Fruit fly (Drosophila melanogaster) whole organism, prepupa: ENCODE results near the gene CG15554.
A peak's percentile ranks its signal among the peaks of the same experiment; 100 is the strongest.

Experiments
- Blimp-1 ChIP-seq: fragments of 200-800 bp; sonication (Bioruptor generic); optimal IDR thresholded peaks from 3 replicates; lab custom pipeline; 2017; ENCODE audit warnings: missing biosample characterization, missing genetic modification characterization, mild to moderate bottlenecking, moderate library complexity, missing genetic modification reagents
- CG10631 ChIP-seq: fragments of 200-800 bp; sonication (Bioruptor generic); optimal IDR thresholded peaks from 2 replicates; lab custom pipeline; 2016; ENCODE audit warnings: missing biosample characterization, missing genetic modification characterization
- CG10669 ChIP-seq: fragments of 200-800 bp; sonication (Bioruptor generic); optimal IDR thresholded peaks from 3 replicates; lab custom pipeline; 2018; ENCODE audit warnings: missing biosample characterization, mild to moderate bottlenecking, missing genetic modification characterization, moderate library complexity
- CG11294 ChIP-seq: fragments of 200-800 bp; sonication (Bioruptor generic); IDR thresholded peaks from 2 replicates; pipeline ENCODE4 v1.3.6; 2022; ENCODE audit warnings: missing biosample characterization, missing genetic modification characterization
- CG11762 ChIP-seq: fragments of 200-800 bp; sonication (Bioruptor generic); optimal IDR thresholded peaks from 3 replicates; lab custom pipeline; 2016; ENCODE audit warnings: missing biosample characterization, missing genetic modification characterization; ENCODE audit not compliant: insufficient read depth
- CG1621 ChIP-seq: fragments of 200-800 bp; sonication (Bioruptor generic); optimal IDR thresholded peaks from 3 replicates; lab custom pipeline; 2018; ENCODE audit warnings: missing biosample characterization, mild to moderate bottlenecking, missing genetic modification characterization
- CG16779 ChIP-seq: fragments of 200-800 bp; sonication (Bioruptor generic); optimal IDR thresholded peaks from 3 replicates; lab custom pipeline; 2017; ENCODE audit warnings: missing biosample characterization, mild to moderate bottlenecking, missing genetic modification characterization
- CG3032 ChIP-seq: fragments of 200-800 bp; optimal IDR thresholded peaks from 2 replicates; lab custom pipeline; 2019; ENCODE audit warnings: missing biosample characterization, mild to moderate bottlenecking, missing genetic modification characterization, moderate library complexity
- CG32006 ChIP-seq: fragments of 200-800 bp; sonication (Bioruptor generic); optimal IDR thresholded peaks from 3 replicates; lab custom pipeline; 2017; ENCODE audit warnings: missing biosample characterization, mild to moderate bottlenecking, missing genetic modification characterization
- CG34406 ChIP-seq: fragments of 200-800 bp; sonication (Bioruptor generic); optimal IDR thresholded peaks from 3 replicates; lab custom pipeline; 2016; ENCODE audit warnings: missing biosample characterization, missing genetic modification characterization
- CG3919 ChIP-seq: fragments of 200-800 bp; sonication (Bioruptor generic); optimal IDR thresholded peaks from 3 replicates; lab custom pipeline; 2016; ENCODE audit warnings: missing biosample characterization, missing genetic modification characterization
- CG4318 ChIP-seq: fragments of 200-800 bp; sonication (Bioruptor generic); optimal IDR thresholded peaks from 3 replicates; lab custom pipeline; 2017; ENCODE audit warnings: missing biosample characterization, mild to moderate bottlenecking, missing genetic modification characterization
- CG6163 ChIP-seq: fragments of 200-800 bp; sonication (Bioruptor generic); IDR thresholded peaks from 3 replicates; pipeline ENCODE4 v1.3.6; 2022; ENCODE audit warnings: missing biosample characterization, missing genetic modification characterization
- CG6792 ChIP-seq: fragments of 200-800 bp; sonication (Bioruptor generic); optimal IDR thresholded peaks from 3 replicates; lab custom pipeline; 2016; ENCODE audit warnings: missing biosample characterization, missing genetic modification characterization
- CG6808 ChIP-seq: fragments of 200-800 bp; sonication (Bioruptor generic); optimal IDR thresholded peaks from 3 replicates; lab custom pipeline; 2017; ENCODE audit warnings: missing biosample characterization, missing genetic modification characterization, mild to moderate bottlenecking, moderate library complexity, missing genetic modification reagents
- CG6854 ChIP-seq: fragments of 200-800 bp; sonication (Bioruptor generic); optimal IDR thresholded peaks from 2 replicates; lab custom pipeline; 2017; ENCODE audit warnings: missing biosample characterization, mild to moderate bottlenecking, missing genetic modification characterization
- CG7368 ChIP-seq: fragments of 200-800 bp; sonication (Bioruptor generic); optimal IDR thresholded peaks from 3 replicates; lab custom pipeline; 2016; ENCODE audit warnings: missing biosample characterization, missing genetic modification characterization
- CG8119 ChIP-seq: fragments of 200-800 bp; sonication (Bioruptor generic); IDR thresholded peaks from 3 replicates; pipeline ENCODE4 v1.3.6; 2022; ENCODE audit warnings: missing biosample characterization, missing genetic modification characterization
- CG9139 ChIP-seq: fragments of 200-800 bp; sonication (Bioruptor generic); optimal IDR thresholded peaks from 3 replicates; lab custom pipeline; 2017; ENCODE audit warnings: missing biosample characterization, mild to moderate bottlenecking, missing genetic modification characterization
- Eip93F ChIP-seq: fragments of 200-800 bp; sonication (Bioruptor generic); optimal IDR thresholded peaks from 2 replicates; lab custom pipeline; 2016; ENCODE audit warnings: missing biosample characterization, mild to moderate bottlenecking, missing genetic modification characterization
- Ets21C ChIP-seq: fragments of 200-800 bp; sonication (Bioruptor generic); optimal IDR thresholded peaks from 3 replicates; lab custom pipeline; 2016; ENCODE audit warnings: missing biosample characterization, missing genetic modification characterization
- Gug ChIP-seq: fragments of 200-800 bp; sonication (Bioruptor generic); IDR thresholded peaks from 2 replicates; pipeline ENCODE4 v1.3.6; 2022; ENCODE audit warnings: missing biosample characterization, missing genetic modification characterization
- Hr38 ChIP-seq: sonication (Bioruptor generic); optimal IDR thresholded peaks from 2 replicates; lab custom pipeline; 2016; ENCODE audit warnings: missing biosample characterization, missing genetic modification characterization
- Hr39 ChIP-seq: fragments of 200-800 bp; sonication (Bioruptor generic); optimal IDR thresholded peaks from 2 replicates; lab custom pipeline; 2016; ENCODE audit warnings: missing biosample characterization, missing genetic modification characterization
- Hr4 ChIP-seq: fragments of 200-800 bp; sonication (Bioruptor generic); optimal IDR thresholded peaks from 3 replicates; lab custom pipeline; 2016; ENCODE audit warnings: missing biosample characterization, missing genetic modification characterization
- Met ChIP-seq: fragments of 200-800 bp; sonication (Bioruptor generic); optimal IDR thresholded peaks from 3 replicates; lab custom pipeline; 2016; ENCODE audit warnings: missing biosample characterization, missing genetic modification characterization
- OdsH ChIP-seq: fragments of 200-800 bp; sonication (Bioruptor generic); optimal IDR thresholded peaks from 3 replicates; lab custom pipeline; 2016; ENCODE audit warnings: missing biosample characterization, missing genetic modification characterization
- Smox ChIP-seq: fragments of 200-800 bp; sonication (Bioruptor generic); optimal IDR thresholded peaks from 3 replicates; lab custom pipeline; 2016; ENCODE audit warnings: missing biosample characterization, missing genetic modification characterization
- Sox102F ChIP-seq: fragments of 200-800 bp; sonication (Bioruptor generic); optimal IDR thresholded peaks from 2 replicates; lab custom pipeline; 2016; ENCODE audit warnings: missing biosample characterization, mild to moderate bottlenecking, missing genetic modification characterization
- Sox14 ChIP-seq: fragments of 200-800 bp; sonication (Bioruptor generic); optimal IDR thresholded peaks from 3 replicates; lab custom pipeline; 2016; ENCODE audit warnings: missing biosample characterization, missing genetic modification characterization
- Sox15 ChIP-seq: fragments of 200-800 bp; sonication (Bioruptor generic); optimal IDR thresholded peaks from 3 replicates; lab custom pipeline; 2016; ENCODE audit warnings: missing biosample characterization, missing genetic modification characterization
- achi ChIP-seq: fragments of 200-800 bp; sonication (Bioruptor generic); optimal IDR thresholded peaks from 3 replicates; lab custom pipeline; 2016; ENCODE audit warnings: missing biosample characterization, missing genetic modification characterization
- cyc ChIP-seq: fragments of 200-800 bp; sonication (Bioruptor generic); optimal IDR thresholded peaks from 3 replicates; lab custom pipeline; 2016; ENCODE audit warnings: missing biosample characterization, missing genetic modification characterization
- dac ChIP-seq: fragments of 200-800 bp; sonication (Bioruptor generic); optimal IDR thresholded peaks from 2 replicates; lab custom pipeline; 2017; ENCODE audit warnings: missing biosample characterization, mild to moderate bottlenecking, missing genetic modification characterization
- dsx ChIP-seq: fragments of 200-800 bp; optimal IDR thresholded peaks from 3 replicates; lab custom pipeline; 2019; ENCODE audit warnings: missing biosample characterization, mild to moderate bottlenecking, missing genetic modification characterization, moderate library complexity; ENCODE audit not compliant: poor library complexity, severe bottlenecking
- esn ChIP-seq: fragments of 200-800 bp; sonication (Bioruptor generic); optimal IDR thresholded peaks from 2 replicates; lab custom pipeline; 2016; ENCODE audit warnings: missing biosample characterization, mild to moderate bottlenecking, missing genetic modification characterization, moderate library complexity
- fd85E ChIP-seq: fragments of 200-800 bp; sonication (Bioruptor generic); optimal IDR thresholded peaks from 3 replicates; lab custom pipeline; 2016; ENCODE audit warnings: missing biosample characterization, missing genetic modification characterization
- fkh ChIP-seq: fragments of 200-800 bp; sonication (Bioruptor generic); optimal IDR thresholded peaks from 3 replicates; lab custom pipeline; 2017; ENCODE audit warnings: missing biosample characterization, mild to moderate bottlenecking, missing genetic modification characterization, moderate library complexity
- lz ChIP-seq: fragments of 200-800 bp; sonication (Bioruptor generic); optimal IDR thresholded peaks from 3 replicates; lab custom pipeline; 2016; ENCODE audit warnings: missing biosample characterization, missing genetic modification characterization
- net ChIP-seq: fragments of 200-800 bp; sonication (Bioruptor generic); optimal IDR thresholded peaks from 3 replicates; lab custom pipeline; 2016; ENCODE audit warnings: missing biosample characterization, missing genetic modification characterization
- salr ChIP-seq, 2 experiments: fragments of 200-800 bp; sonication (Bioruptor generic); optimal IDR thresholded peaks; 3 replicates each; lab custom pipeline; 2016 to 2018; ENCODE audit warnings: missing biosample characterization in 2 of 2, missing genetic modification characterization in 2 of 2, mild to moderate bottlenecking in 1 of 2
- spab ChIP-seq: fragments of 200-800 bp; sonication (Bioruptor generic); optimal IDR thresholded peaks from 2 replicates; lab custom pipeline; 2017; ENCODE audit warnings: missing biosample characterization, mild to moderate bottlenecking, missing genetic modification characterization, missing genetic modification reagents
- ss ChIP-seq, 2 experiments: fragments of 200-800 bp; sonication (Bioruptor generic); optimal IDR thresholded peaks; 2 replicates in 1 of 2; 3 replicates in 1 of 2; lab custom pipeline; 2017 to 2018; ENCODE audit warnings: mild to moderate bottlenecking in 2 of 2, missing biosample characterization in 2 of 2, missing genetic modification characterization in 2 of 2, moderate library complexity in 1 of 2
- topi ChIP-seq: fragments of 200-800 bp; sonication (Bioruptor generic); optimal IDR thresholded peaks from 3 replicates; lab custom pipeline; 2016; ENCODE audit warnings: missing biosample characterization, missing genetic modification characterization
- vri ChIP-seq: fragments of 200-800 bp; sonication (Bioruptor generic); optimal IDR thresholded peaks from 3 replicates; lab custom pipeline; 2016; ENCODE audit warnings: missing biosample characterization, mild to moderate bottlenecking, missing genetic modification characterization

The CG15554 gene

DNA sequence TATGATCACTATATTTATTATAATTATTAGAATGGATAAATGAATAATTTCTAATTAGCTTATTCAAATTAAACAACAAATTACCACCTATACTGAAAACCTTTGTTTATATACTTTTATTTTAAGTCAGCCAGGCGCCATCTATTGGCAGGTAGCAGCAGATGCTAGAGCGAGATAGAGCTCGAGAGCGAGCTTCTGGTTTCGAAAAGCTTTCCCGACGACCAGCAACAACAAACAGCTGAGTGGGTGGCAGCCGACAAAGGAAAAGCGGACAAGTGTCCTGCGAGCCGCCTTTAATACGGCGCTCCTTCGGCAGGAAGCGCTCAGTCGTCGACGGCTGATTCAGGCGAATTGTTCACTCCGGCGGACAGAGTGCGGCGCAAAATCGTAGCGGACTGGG is 8.1 kb downstream of the CG15554 start, which contains the start of gene Gycbeta100B (continued):
- TF ChIP-seq spab (GFP tag; lab: Kevin White, UChicago) (no peak), fd85E (GFP tag; lab: Kevin White, UChicago) (no peak), salr (GFP tag; optimal IDR thresholded peaks at IDR 0.05; lab: Kevin White, UChicago) (no peak), CG6808 (GFP tag; lab: Kevin White, UChicago) (peak; percentile 25), Sox102F (GFP tag; lab: Kevin White, UChicago) (peak; percentile 13), Blimp-1 (GFP tag; lab: Kevin White, UChicago) (no peak), CG6854 (no peak), achi (GFP tag; lab: Kevin White, UChicago) (peak; percentile 42), Gug (GFP tag; lab: Robert Waterston, UW) (no peak), Eip93F (no peak), CG10631 (GFP tag; lab: Kevin White, UChicago) (no peak), Hr4 (peak; percentile 26), Sox15 (GFP tag; lab: Kevin White, UChicago) (no peak), CG6163 (peak; percentile 63; the same call in 1 of the 3 replicates), cyc (GFP tag; lab: Kevin White, UChicago) (peak; percentile 19), vri (no peak), CG8119 (GFP tag; lab: Robert Waterston, UW) (no peak), esn (GFP tag; lab: Kevin White, UChicago) (no peak)
- TF ChIP-seq, all 60 proteins: peak for 31

DNA sequence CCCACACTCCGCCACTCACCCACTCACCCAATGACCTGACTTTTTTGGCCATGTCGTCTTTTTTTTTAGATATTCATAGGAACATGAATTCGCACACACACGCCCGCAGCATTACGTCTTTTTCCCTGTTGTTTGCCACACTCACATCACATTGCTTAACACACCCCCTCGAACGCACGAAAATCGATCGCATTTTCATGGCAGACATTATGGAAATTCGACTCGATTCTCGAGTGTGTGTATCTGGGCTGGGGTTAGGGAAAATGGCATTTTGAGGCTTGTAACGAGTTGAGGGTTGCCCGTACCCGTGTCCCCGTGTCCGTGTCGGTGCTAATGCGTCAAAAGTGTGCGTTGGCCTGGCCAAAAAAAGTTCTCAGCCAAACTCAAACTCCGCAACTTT is 15.7 kb downstream of the CG15554 start:
- TF ChIP-seq CG6854 (no peak), CG1621 (tag; lab: Kevin White, UChicago) (no peak), CG10669 (GFP tag; lab: Kevin White, UChicago) (no peak), CG4318 (GFP tag; lab: Kevin White, UChicago) (no peak), CG3032 (tag; lab: Kevin White, UChicago) (no peak), Ets21C (GFP tag; lab: Kevin White, UChicago) (no peak), salr (GFP tag; optimal IDR thresholded peaks at IDR 0.05; lab: Kevin White, UChicago) (no peak), CG10631 (GFP tag; lab: Kevin White, UChicago) (no peak), Smox (GFP tag; lab: Kevin White, UChicago) (no peak), CG3919 (GFP tag; lab: Kevin White, UChicago) (no peak), CG9139 (GFP tag; lab: Kevin White, UChicago) (no peak), CG32006 (GFP tag; lab: Kevin White, UChicago) (no peak), Hr39 (GFP tag; lab: Kevin White, UChicago) (no peak), Met (GFP tag; lab: Kevin White, UChicago) (no peak), net (GFP tag; lab: Kevin White, UChicago) (no peak), CG11294 (GFP tag; lab: Robert Waterston, UW) (no peak), Hr38 (GFP tag; lab: Kevin White, UChicago) (no peak), vri (no peak)

DNA sequence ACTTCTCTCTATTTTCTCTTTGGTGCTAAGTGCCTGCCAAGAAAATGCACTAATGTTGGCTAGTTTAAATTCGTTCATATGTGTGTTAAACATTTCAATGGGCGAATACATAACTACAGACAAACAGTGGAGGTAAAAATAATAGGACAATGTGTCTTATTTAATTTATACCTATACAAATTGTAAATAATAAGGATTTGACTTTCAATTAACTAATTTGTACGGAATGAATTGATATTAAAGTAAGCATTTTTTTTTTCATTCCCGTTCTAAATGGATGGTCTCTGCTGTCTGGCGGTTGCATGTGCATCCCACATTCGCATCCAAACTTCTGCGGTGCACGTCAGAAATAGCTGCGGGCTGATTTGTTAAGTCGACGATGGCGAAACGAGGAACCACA is 21.0 kb downstream of the CG15554 start:
- no peak for TF ChIP-seq lz
- TF ChIP-seq Hr38 (GFP tag; lab: Kevin White, UChicago), result no peak
- no peak for TF ChIP-seq vri
- no peak for TF ChIP-seq CG6808 (GFP tag; lab: Kevin White, UChicago)
- no peak for TF ChIP-seq CG11294 (GFP tag; lab: Robert Waterston, UW)
- TF ChIP-seq CG8119 (GFP tag; lab: Robert Waterston, UW), result peak; percentile 50; the same call in 2 of the 3 replicates
- no peak for TF ChIP-seq CG3919 (GFP tag; lab: Kevin White, UChicago)
- TF ChIP-seq esn (GFP tag; lab: Kevin White, UChicago), result no peak
- TF ChIP-seq CG34406 (GFP tag; lab: Kevin White, UChicago), result no peak
- TF ChIP-seq Sox14, result no peak
- no peak for TF ChIP-seq fkh (GFP tag; lab: Kevin White, UChicago)
- no peak for TF ChIP-seq Ets21C (GFP tag; lab: Kevin White, UChicago)
- TF ChIP-seq salr (GFP tag; optimal IDR thresholded peaks at IDR 0.05; lab: Kevin White, UChicago), result no peak
- TF ChIP-seq fd85E (GFP tag; lab: Kevin White, UChicago), result no peak
- TF ChIP-seq Hr4, result peak; percentile 37
- TF ChIP-seq OdsH (GFP tag; lab: Kevin White, UChicago), result no peak
- no peak for TF ChIP-seq Smox (GFP tag; lab: Kevin White, UChicago)
- TF ChIP-seq CG16779 (tag; lab: Kevin White, UChicago), result no peak
- no peak for TF ChIP-seq Sox102F (GFP tag; lab: Kevin White, UChicago)
- TF ChIP-seq CG32006 (GFP tag; lab: Kevin White, UChicago), result peak; percentile 50
- no peak for TF ChIP-seq topi
- no peak for TF ChIP-seq dac (GFP tag; lab: Kevin White, UChicago)
- TF ChIP-seq CG10631 (GFP tag; lab: Kevin White, UChicago), result no peak
- TF ChIP-seq CG11762 (GFP tag; lab: Kevin White, UChicago), result no peak
- no peak for TF ChIP-seq CG6792
- no peak for TF ChIP-seq dsx (GFP tag; lab: Kevin White, UChicago)
- no peak for TF ChIP-seq CG4318 (GFP tag; lab: Kevin White, UChicago)
- TF ChIP-seq ss (GFP tag; optimal IDR thresholded peaks at IDR 0.05; lab: Kevin White, UChicago), result no peak
- TF ChIP-seq CG7368 (GFP tag; lab: Kevin White, UChicago), result no peak
